Worm (Caenorhabditis elegans) whole organism, early embryonic: ENCODE data around the gene tost-1.

Experiments
- B0310.2 ChIP-seq: sonication (generic microtip); optimal IDR thresholded peaks from 2 replicates; lab custom pipeline; 2016; ENCODE audit warnings: mild to moderate bottlenecking, missing genetic modification characterization, missing compliant biosample characterization
- aly-1 ChIP-seq: sonication (generic microtip); optimal IDR thresholded peaks from 2 replicates; lab custom pipeline; 2016; ENCODE audit warnings: missing genetic modification characterization, missing compliant biosample characterization
- ama-1 ChIP-seq: fragments of 150-350 bp; optimal IDR thresholded peaks from 2 replicates; lab custom pipeline; 2014
- ceh-13 ChIP-seq: fragments of 200-800 bp; sonication (Bioruptor generic); optimal IDR thresholded peaks from 2 replicates; lab custom pipeline; 2018; ENCODE audit warnings: mild to moderate bottlenecking, missing genetic modification characterization, missing compliant biosample characterization
- ceh-36 ChIP-seq: sonication (generic microtip); optimal IDR thresholded peaks from 2 replicates; lab custom pipeline; 2016; ENCODE audit warnings: missing genetic modification characterization, inconsistent platforms, missing compliant biosample characterization
- hmbx-1 ChIP-seq: sonication (generic microtip); optimal IDR thresholded peaks from 2 replicates; lab custom pipeline; 2016; ENCODE audit warnings: mild to moderate bottlenecking, missing genetic modification characterization, missing compliant biosample characterization
- tbx-37 ChIP-seq: fragments of 200-800 bp; sonication (Bioruptor generic); conservative IDR thresholded peaks from 2 replicates; pipeline ENCODE4 v1.3.6; 2022; ENCODE audit warnings: missing genetic modification reagents, missing genetic modification characterization, missing compliant biosample characterization

DNA sequence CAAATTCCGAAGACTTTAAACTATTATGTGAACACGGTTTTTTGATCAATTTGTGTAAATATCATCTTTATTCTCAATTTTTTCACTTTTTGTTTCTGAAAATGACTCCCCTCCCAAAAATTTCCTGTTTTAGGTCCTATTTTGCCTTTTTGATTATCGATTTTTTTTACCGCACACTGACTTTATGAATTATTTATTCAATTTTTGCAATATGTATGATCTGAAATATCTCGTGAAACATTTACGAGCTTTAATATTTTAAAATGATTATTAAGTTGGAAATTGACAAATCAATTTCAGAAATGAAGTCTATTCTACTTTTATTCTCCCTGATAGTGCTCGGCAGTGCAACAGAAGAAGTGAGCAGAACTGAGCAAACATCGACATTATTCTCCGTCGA, 1.3 kb upstream of the tost-1 start, which contains the start of gene C35D10.1:
- TF ChIP-seq tbx-37 (GFP tag; lab: Robert Waterston, UW) (no peak), ama-1 (lab: Kevin White, UChicago) (no peak), ceh-13 (GFP tag; lab: Kevin White, UChicago) (no peak), hmbx-1 (tag; lab: Kevin White, UChicago) (no peak), ceh-36 (tag; lab: Kevin White, UChicago) (no peak), B0310.2 (tag; lab: Kevin White, UChicago) (no peak), aly-1 (no peak)
